Fruit fly (Drosophila melanogaster): ENCODE data around the gene Hibch.

- TF ChIP-seq CTCF (optimal IDR thresholded peaks at IDR 0.05) (no peak), CG8478 (optimal IDR thresholded peaks at IDR 0.05) (no peak)
Observed at dm6 chr3R:15346018-15346383, 11.0 kb upstream of the Hibch start, which contains the start of the genes Surf4 and CG31301.

Measured in S2 (cell line).